Worm (Caenorhabditis elegans): ENCODE data around the gene H04D03.6.

- TF ChIP-seq lin-15B (tag; optimal IDR thresholded peaks at IDR 0.05) (no peak), sea-2 (GFP tag; optimal IDR thresholded peaks at IDR 0.05) (no peak), unc-62 (GFP tag; optimal IDR thresholded peaks at IDR 0.05) (no peak), ztf-4 (tag; optimal IDR thresholded peaks at IDR 0.05) (no peak)
These were observed 24.4 kb upstream of the H04D03.6 start for ce11 chrIII:10462935-10463548.

Data from whole organism, L3 larva.